Worm (Caenorhabditis elegans) whole organism, young adult: Measurements from ENCODE around the gene cpr-1.
"Not testable (repeated sequence)": the region's sequence is repeated elsewhere in the genome, so short reads cannot be mapped to it uniquely, and the experiment has no call there.

Experiments used
- egl-44 ChIP-seq: fragments of 200-800 bp; sonication (Bioruptor generic); IDR thresholded peaks from 2 replicates; pipeline ENCODE4 v1.3.6; 2022; ENCODE audit warnings: missing genetic modification reagents, missing genetic modification characterization, missing compliant biosample characterization
- mxl-1 ChIP-seq: sonication (generic microtip); optimal IDR thresholded peaks from 2 replicates; lab custom pipeline; 2016; ENCODE audit warnings: missing genetic modification characterization, missing compliant biosample characterization
- unc-62 ChIP-seq: fragments of 150-350 bp; optimal IDR thresholded peaks from 2 replicates; lab custom pipeline; 2014; ENCODE audit warnings: missing biosample characterization, missing genetic modification reagents, missing genetic modification characterization

- not testable (repeated sequence) for TF ChIP-seq egl-44 (GFP tag; lab: Robert Waterston, UW); mxl-1 (tag; lab: Kevin White, UChicago); unc-62 (GFP tag; lab: Kevin White, UChicago)
Measured at ce11 chrV:12020026-12020425, 44.7 kb downstream of the cpr-1 start, which contains the start of gene F10C2.3.
